Worm (Caenorhabditis elegans) whole organism, L1 larva: ENCODE data around the gene ZC21.10.

Source experiments
- egl-27 ChIP-seq, 2 experiments: fragments of 150-350 bp in 1 of 2; sonication (generic microtip); optimal IDR thresholded peaks; 3 replicates each; lab custom pipeline; 2017 to 2018; ENCODE audit warnings: missing biosample characterization in 2 of 2, missing genetic modification characterization in 2 of 2, missing genetic modification reagents in 2 of 2
- fkh-4 ChIP-seq: sonication (generic microtip); optimal IDR thresholded peaks from 2 replicates; lab custom pipeline; 2016; ENCODE audit warnings: missing compliant biosample characterization, missing genetic modification characterization, borderline replicate concordance
- lin-15B ChIP-seq: fragments of 150-350 bp; sonication (generic microtip); optimal IDR thresholded peaks from 3 replicates; lab custom pipeline; 2014; ENCODE audit warnings: missing biosample characterization, missing genetic modification characterization
- nhr-84 ChIP-seq: sonication (generic microtip); optimal IDR thresholded peaks from 2 replicates; lab custom pipeline; 2017; ENCODE audit warnings: missing biosample characterization, missing genetic modification characterization
- unc-62 ChIP-seq: fragments of 150-350 bp; optimal IDR thresholded peaks from 2 replicates; lab custom pipeline; 2014; ENCODE audit warnings: missing biosample characterization, missing genetic modification reagents, missing genetic modification characterization
- ztf-11 ChIP-seq, 2 experiments: sonication (generic microtip); optimal IDR thresholded peaks; 2 replicates each; lab custom pipeline; 2016 to 2017; ENCODE audit warnings: missing genetic modification characterization in 2 of 2, missing biosample characterization in 1 of 2, missing compliant biosample characterization in 1 of 2

DNA sequence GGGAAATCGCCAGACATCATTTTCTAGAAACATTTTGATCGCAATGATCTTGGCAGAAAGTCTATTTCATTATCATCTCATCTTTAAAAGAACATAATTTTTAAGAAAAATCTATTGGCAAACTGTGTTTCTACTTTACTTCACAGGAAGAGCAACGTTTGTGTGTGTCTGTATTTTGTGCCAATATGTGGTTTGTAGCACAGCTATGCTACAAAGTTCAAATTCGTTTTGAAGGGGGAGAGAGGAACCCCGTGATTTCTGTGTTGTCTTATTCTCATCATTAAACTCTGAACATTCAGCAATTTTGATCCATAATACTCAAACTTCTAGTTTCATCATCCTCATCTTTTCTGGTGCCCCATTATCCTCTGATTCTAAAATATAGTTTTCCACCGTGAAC is 21.8 kb downstream of the ZC21.10 start:
- TF ChIP-seq lin-15B (tag; lab: Kevin White, UChicago) (no peak), egl-27 (tag; optimal IDR thresholded peaks at IDR 0.05; lab: Kevin White, UChicago) (no peak), ztf-11 (tag; optimal IDR thresholded peaks at IDR 0.05; lab: Kevin White, UChicago) (no peak), unc-62 (GFP tag; lab: Kevin White, UChicago) (no peak), nhr-84 (no peak), fkh-4 (tag; lab: Kevin White, UChicago) (no peak)
